Worm (Caenorhabditis elegans): ENCODE results near the gene Y62E10A.6.

DNA sequence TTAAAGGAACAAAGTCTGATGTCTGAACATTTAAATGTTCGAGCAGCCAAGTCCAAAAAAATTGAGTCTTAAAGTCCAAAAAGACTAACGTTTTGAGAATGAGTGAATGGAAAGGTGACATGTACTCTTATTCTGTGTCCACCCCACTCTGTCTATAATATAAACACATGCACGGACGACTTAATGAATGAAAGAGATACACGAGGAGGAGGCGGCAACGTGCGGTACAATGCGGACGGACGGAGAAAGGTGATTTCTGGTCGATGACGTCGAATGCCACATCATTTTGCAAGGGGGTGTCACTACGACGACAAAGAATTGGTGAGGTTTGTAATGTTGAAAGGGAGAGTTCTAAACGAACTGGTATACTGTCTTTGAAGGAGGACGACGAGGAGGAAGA, 22.9 kb downstream of the Y62E10A.6 start:
- no peak for TF ChIP-seq mes-2 (tag; optimal IDR thresholded peaks at IDR 0.05; ENCODE audit: poor library complexity, severe bottlenecking)
- TF ChIP-seq pqm-1 (tag; optimal IDR thresholded peaks at IDR 0.05), result no peak
- TF ChIP-seq nhr-237 (tag; optimal IDR thresholded peaks at IDR 0.05), result no peak
- no peak for TF ChIP-seq ceh-28 (tag; optimal IDR thresholded peaks at IDR 0.05)
- TF ChIP-seq snpc-4 (tag; optimal IDR thresholded peaks at IDR 0.05), result no peak
- no peak for TF ChIP-seq lim-7 (GFP tag; IDR thresholded peaks at IDR 0.05)
- no peak for TF ChIP-seq mep-1 (tag; optimal IDR thresholded peaks at IDR 0.05)
- no peak for TF ChIP-seq dve-1 (tag; optimal IDR thresholded peaks at IDR 0.05; ENCODE audit: insufficient read depth)
- no peak for TF ChIP-seq ceh-32 (tag; optimal IDR thresholded peaks at IDR 0.05; ENCODE audit: poor library complexity)

All from whole organism, L4 larva.